Worm (Caenorhabditis elegans) whole organism, L3 larva: ENCODE data around the gene Y54G2A.41.

Experiments
- jun-1 ChIP-seq: fragments of 150-350 bp; optimal IDR thresholded peaks from 2 replicates; lab custom pipeline; 2014; ENCODE audit warnings: missing biosample characterization, missing genetic modification reagents, missing genetic modification characterization
- zag-1 ChIP-seq: fragments of 150-350 bp; optimal IDR thresholded peaks from 2 replicates; lab custom pipeline; 2014; ENCODE audit warnings: missing biosample characterization, missing genetic modification characterization

ce11 chrIV:2799890-2800289 is 48.2 kb downstream of the Y54G2A.41 start:
- TF ChIP-seq jun-1 (tag; lab: Kevin White, UChicago), result no peak
- no peak for TF ChIP-seq zag-1 (tag; lab: Kevin White, UChicago)
